Fruit fly (Drosophila melanogaster) whole organism, pupa: Measurements from ENCODE around the gene Cp7Fc.
A peak's percentile ranks its signal among the peaks of the same experiment; 100 is the strongest.

Experiments
- CG15710 ChIP-seq: fragments of 200-800 bp; sonication (Bioruptor generic); optimal IDR thresholded peaks from 2 replicates; lab custom pipeline; 2018; ENCODE audit warnings: missing biosample characterization, mild to moderate bottlenecking, missing genetic modification characterization, moderate library complexity
- CG17806 ChIP-seq: fragments of 200-800 bp; sonication (Bioruptor generic); optimal IDR thresholded peaks from 2 replicates; lab custom pipeline; 2018; ENCODE audit warnings: missing biosample characterization, mild to moderate bottlenecking, missing genetic modification characterization, moderate library complexity
- CG4496 ChIP-seq: fragments of 200-800 bp; sonication (Bioruptor generic); IDR thresholded peaks from 3 replicates; pipeline ENCODE4 v1.3.6; 2022; ENCODE audit warnings: missing biosample characterization, missing genetic modification characterization
- Pif1B ChIP-seq: fragments of 200-800 bp; sonication (Bioruptor generic); optimal IDR thresholded peaks from 3 replicates; lab custom pipeline; 2016; ENCODE audit warnings: missing biosample characterization, missing genetic modification characterization
- fd96Ca ChIP-seq: fragments of 200-800 bp; sonication (Bioruptor generic); IDR thresholded peaks from 3 replicates; pipeline ENCODE4 v1.3.6; 2022; ENCODE audit warnings: missing biosample characterization, missing genetic modification characterization

dm6 chrX:8518025-8518661, 41.2 kb downstream of the Cp7Fc start:
- no peak for TF ChIP-seq CG17806
- TF ChIP-seq Pif1B (GFP tag; lab: Kevin White, UChicago) = no peak
- TF ChIP-seq fd96Ca (GFP tag; lab: Robert Waterston, UW) = no peak
- TF ChIP-seq CG15710 (tag; lab: Kevin White, UChicago) = peak; percentile 16
- TF ChIP-seq CG4496 = peak; percentile 48; the same call in 2 of the 3 replicates
